Worm (Caenorhabditis elegans) whole organism, early embryonic: ENCODE data around the gene slc-17.8.
"Not testable (repeated sequence)": the region's sequence is repeated elsewhere in the genome, so short reads cannot be mapped to it uniquely, and the experiment has no call there.

Experiments
- B0310.2 ChIP-seq: sonication (generic microtip); optimal IDR thresholded peaks from 2 replicates; lab custom pipeline; 2016; ENCODE audit warnings: mild to moderate bottlenecking, missing genetic modification characterization, missing compliant biosample characterization
- F13C5.2 ChIP-seq: sonication (generic microtip); optimal IDR thresholded peaks from 2 replicates; lab custom pipeline; 2017; ENCODE audit warnings: mild to moderate bottlenecking, missing genetic modification characterization, inconsistent platforms, missing compliant biosample characterization
- aly-1 ChIP-seq: sonication (generic microtip); optimal IDR thresholded peaks from 2 replicates; lab custom pipeline; 2016; ENCODE audit warnings: missing genetic modification characterization, missing compliant biosample characterization
- ama-1 ChIP-seq: fragments of 150-350 bp; optimal IDR thresholded peaks from 2 replicates; lab custom pipeline; 2014
- ceh-13 ChIP-seq: fragments of 200-800 bp; sonication (Bioruptor generic); optimal IDR thresholded peaks from 2 replicates; lab custom pipeline; 2018; ENCODE audit warnings: mild to moderate bottlenecking, missing genetic modification characterization, missing compliant biosample characterization
- ceh-36 ChIP-seq: sonication (generic microtip); optimal IDR thresholded peaks from 2 replicates; lab custom pipeline; 2016; ENCODE audit warnings: missing genetic modification characterization, inconsistent platforms, missing compliant biosample characterization
- ets-7 ChIP-seq: sonication (generic microtip); optimal IDR thresholded peaks from 2 replicates; lab custom pipeline; 2016; ENCODE audit warnings: missing genotype, missing genetic modification characterization, missing compliant biosample characterization
- flt-1 ChIP-seq: fragments of 200-800 bp; sonication (Bioruptor generic); IDR thresholded peaks from 2 replicates; pipeline ENCODE4 v1.3.6; 2022; ENCODE audit warnings: missing genetic modification characterization, missing compliant biosample characterization
- hmbx-1 ChIP-seq: sonication (generic microtip); optimal IDR thresholded peaks from 2 replicates; lab custom pipeline; 2016; ENCODE audit warnings: mild to moderate bottlenecking, missing genetic modification characterization, missing compliant biosample characterization
- hmg-4 ChIP-seq: fragments of 200-800 bp; sonication (Bioruptor generic); optimal IDR thresholded peaks from 2 replicates; lab custom pipeline; 2018; ENCODE audit warnings: mild to moderate bottlenecking, missing genetic modification characterization, missing compliant biosample characterization
- hnd-1 ChIP-seq: sonication (generic microtip); optimal IDR thresholded peaks from 2 replicates; lab custom pipeline; 2016; ENCODE audit warnings: missing genetic modification characterization, missing compliant biosample characterization
- pes-1 ChIP-seq: fragments of 200-800 bp; sonication (Bioruptor generic); IDR thresholded peaks from 2 replicates; pipeline ENCODE4 v1.3.6; 2022; ENCODE audit warnings: missing genetic modification reagents, missing genetic modification characterization, missing compliant biosample characterization
- scrt-1 ChIP-seq: fragments of 200-800 bp; sonication (Bioruptor generic); IDR thresholded peaks from 2 replicates; pipeline ENCODE4 v1.3.6; 2022; ENCODE audit warnings: missing genetic modification characterization, missing compliant biosample characterization
- sea-1 ChIP-seq: fragments of 200-800 bp; sonication (Bioruptor generic); conservative IDR thresholded peaks from 2 replicates; pipeline ENCODE4 v1.3.6; 2022; ENCODE audit warnings: missing genetic modification characterization, missing compliant biosample characterization
- tbx-11 ChIP-seq: fragments of 200-800 bp; sonication (Bioruptor generic); IDR thresholded peaks from 2 replicates; pipeline ENCODE4 v1.3.6; 2022; ENCODE audit warnings: missing genetic modification characterization, missing compliant biosample characterization
- tbx-37 ChIP-seq: fragments of 200-800 bp; sonication (Bioruptor generic); conservative IDR thresholded peaks from 2 replicates; pipeline ENCODE4 v1.3.6; 2022; ENCODE audit warnings: missing genetic modification reagents, missing genetic modification characterization, missing compliant biosample characterization
- tra-4 ChIP-seq: sonication (generic microtip); optimal IDR thresholded peaks from 2 replicates; lab custom pipeline; 2017; ENCODE audit warnings: missing genetic modification characterization, missing compliant biosample characterization

slc-17.8 gene

ce11 chrV:8545531-8546224, at the start of gene slc-17.8, which contains the start of gene asns-1:
TSS of gene slc-17.8 (minus strand) at chrV:8545581.
TSS of gene asns-1 (plus strand) at chrV:8546174.
- TF ChIP-seq flt-1 (GFP tag; lab: Robert Waterston, UW) (no peak), hnd-1 (no peak), tbx-11 (GFP tag; lab: Robert Waterston, UW) (no peak), scrt-1 (GFP tag; lab: Robert Waterston, UW) (no peak), hmbx-1 (tag; lab: Kevin White, UChicago) (no peak), ets-7 (no peak), sea-1 (GFP tag; lab: Robert Waterston, UW) (no peak), ceh-13 (GFP tag; lab: Kevin White, UChicago) (no peak), pes-1 (GFP tag; lab: Robert Waterston, UW) (no peak)

ce11 chrV:8594105-8594964, 49.0 kb upstream of the slc-17.8 start, which contains the start of gene tag-196:
TSS of gene tag-196 (plus strand) at chrV:8594914.
- no peak for TF ChIP-seq aly-1 (tag; lab: Kevin White, UChicago)

- TF ChIP-seq ets-7 (no peak), scrt-1 (GFP tag; lab: Robert Waterston, UW) (no peak), hmg-4 (GFP tag; lab: Kevin White, UChicago) (no peak), hmbx-1 (tag; lab: Kevin White, UChicago) (no peak), tbx-11 (GFP tag; lab: Robert Waterston, UW) (no peak), flt-1 (GFP tag; lab: Robert Waterston, UW) (no peak), ama-1 (no peak), aly-1 (tag; lab: Kevin White, UChicago) (no peak), hnd-1 (no peak), B0310.2 (tag; lab: Kevin White, UChicago) (no peak), ceh-36 (no peak), tbx-37 (no peak), tra-4 (no peak), F13C5.2 (no peak)
Measured at ce11 chrV:8592691-8593307, 47.4 kb upstream of the slc-17.8 start.

- TF ChIP-seq pes-1 (GFP tag; lab: Robert Waterston, UW): no peak
- no peak for TF ChIP-seq tra-4
- TF ChIP-seq hnd-1: no peak
- no peak for TF ChIP-seq B0310.2 (tag; lab: Kevin White, UChicago)
Measured at ce11 chrV:8588079-8588478, 42.7 kb upstream of the slc-17.8 start, which contains the start of gene C10B5.3. TSS of gene C10B5.3 (minus strand) at chrV:8588179.

- TF ChIP-seq pes-1 (GFP tag; lab: Robert Waterston, UW) (no peak), tbx-11 (GFP tag; lab: Robert Waterston, UW) (no peak), ama-1 (no peak), sea-1 (GFP tag; lab: Robert Waterston, UW) (no peak), hmg-4 (GFP tag; lab: Kevin White, UChicago) (no peak)
Measured at ce11 chrV:8586920-8587319, 41.5 kb upstream of the slc-17.8 start.

- TF ChIP-seq ceh-13 (GFP tag; lab: Kevin White, UChicago) (no peak), hnd-1 (no peak), B0310.2 (tag; lab: Kevin White, UChicago) (no peak), F13C5.2 (no peak), ets-7 (no peak), ceh-36 (no peak)
Measured at ce11 chrV:8586472-8586871, 41.1 kb upstream of the slc-17.8 start.

ce11 chrV:8580961-8581360, 35.6 kb upstream of the slc-17.8 start, which contains the start of gene C10B5.1:
TSS of gene C10B5.1 (plus strand) at chrV:8581261.
- TF ChIP-seq tra-4 (no peak), tbx-37 (no peak), ama-1 (no peak), sea-1 (GFP tag; lab: Robert Waterston, UW) (no peak), tbx-11 (GFP tag; lab: Robert Waterston, UW) (no peak), F13C5.2 (no peak), pes-1 (GFP tag; lab: Robert Waterston, UW) (no peak), scrt-1 (GFP tag; lab: Robert Waterston, UW) (no peak), hmg-4 (GFP tag; lab: Kevin White, UChicago) (no peak), hmbx-1 (tag; lab: Kevin White, UChicago) (no peak), aly-1 (tag; lab: Kevin White, UChicago) (no peak), B0310.2 (tag; lab: Kevin White, UChicago) (no peak), hnd-1 (no peak), ceh-13 (GFP tag; lab: Kevin White, UChicago) (no peak), ceh-36 (no peak), flt-1 (GFP tag; lab: Robert Waterston, UW) (no peak), ets-7 (no peak)

ce11 chrV:8574762-8575161, 29.4 kb upstream of the slc-17.8 start, which contains the start of gene F25G6.1:
TSS of gene F25G6.1 (plus strand) at chrV:8575062.
- TF ChIP-seq aly-1 (tag; lab: Kevin White, UChicago); ets-7; scrt-1 (GFP tag; lab: Robert Waterston, UW): not testable (repeated sequence)
